Fruit fly (Drosophila melanogaster): ENCODE measurements around the gene atk.

DNA sequence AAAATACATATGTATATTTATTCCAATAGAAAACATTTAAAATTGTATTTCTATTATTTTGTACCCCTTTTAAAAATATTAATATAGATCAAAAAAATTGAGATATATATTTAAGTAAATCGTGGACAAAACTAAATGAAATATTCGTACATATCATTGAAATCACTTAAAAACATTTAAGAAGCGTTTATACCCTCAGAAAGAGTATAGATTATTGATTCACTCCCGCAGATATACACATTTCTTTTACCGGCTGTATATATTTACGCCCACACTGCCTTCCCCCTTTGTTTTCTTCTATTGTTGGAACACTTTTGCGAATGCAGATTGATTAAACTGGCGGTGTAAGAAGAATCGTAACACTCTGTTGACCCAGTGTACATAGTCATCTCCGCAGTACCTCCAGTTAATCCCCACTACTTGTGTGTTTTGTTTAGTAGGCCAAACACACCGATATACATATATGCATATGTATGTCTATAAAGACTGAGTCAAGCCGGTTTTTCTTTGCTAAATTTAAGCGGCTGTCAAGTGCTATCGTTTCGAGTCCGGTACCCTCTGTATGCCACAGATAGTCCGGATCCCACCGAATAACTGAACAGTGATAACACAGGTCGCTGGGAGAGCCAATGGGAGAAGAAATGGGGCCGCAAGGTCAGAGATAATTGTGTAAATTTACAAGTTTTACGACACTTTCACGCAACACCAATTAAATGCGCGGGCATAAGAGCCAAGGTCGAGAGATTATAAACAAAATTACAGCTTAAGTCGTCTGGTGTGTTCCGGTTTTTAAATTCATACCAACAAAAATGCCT lies 7.0 kb upstream of the atk start:
- no peak for TF ChIP-seq usp (GFP tag; optimal IDR thresholded peaks at IDR 0.05)
- peak; percentile 27 for TF ChIP-seq NfI (GFP tag; optimal IDR thresholded peaks at IDR 0.05)
- TF ChIP-seq CG12942 (GFP tag; optimal IDR thresholded peaks at IDR 0.05), result peak; percentile 44
- TF ChIP-seq Awh (GFP tag; IDR thresholded peaks at IDR 0.05), result peak; percentile 52; the same call in 1 of the 2 replicates
- TF ChIP-seq CG30403 (GFP tag; optimal IDR thresholded peaks at IDR 0.05), result peak; percentile 9
